Worm (Caenorhabditis elegans) whole organism, dauer: ENCODE results near the gene vti-1.

Experiments used
- unc-62 ChIP-seq: sonication (generic microtip); optimal IDR thresholded peaks from 2 replicates; lab custom pipeline; 2017; ENCODE audit warnings: missing biosample characterization, missing genetic modification reagents, missing genetic modification characterization

vti-1 gene

ce11 chrIV:14766382-14766781 lies at the start of gene vti-1:
TSS of gene vti-1 (minus strand) at chrIV:14766665.
- no peak for TF ChIP-seq unc-62 (GFP tag; lab: Kevin White, UChicago)

- TF ChIP-seq unc-62 (GFP tag; lab: Kevin White, UChicago), result no peak
Measured at ce11 chrIV:14806903-14807302, 40.4 kb upstream of the vti-1 start, which contains the start of gene oig-5. TSS of gene oig-5 (plus strand) at chrIV:14807203.

- no peak for TF ChIP-seq unc-62 (GFP tag; lab: Kevin White, UChicago)
Measured at ce11 chrIV:14802316-14802715, 35.9 kb upstream of the vti-1 start, which contains the start of gene Y57G11C.1142. TSS of gene Y57G11C.1142 (plus strand) at chrIV:14802616.

ce11 chrIV:14800931-14801330 lies 34.5 kb upstream of the vti-1 start:
- no peak for TF ChIP-seq unc-62 (GFP tag; lab: Kevin White, UChicago)

- TF ChIP-seq unc-62 (GFP tag; lab: Kevin White, UChicago), result no peak
Measured at ce11 chrIV:14799186-14799585, 32.7 kb upstream of the vti-1 start, which contains the start of gene Y57G11C.14. TSS of gene Y57G11C.14 (plus strand) at chrIV:14799311.

- TF ChIP-seq unc-62 (GFP tag; lab: Kevin White, UChicago), result no peak
Measured at ce11 chrIV:14797849-14798248, 31.4 kb upstream of the vti-1 start, which contains the start of gene arl-8. TSS of gene arl-8 (plus strand) at chrIV:14798149.

- TF ChIP-seq unc-62 (GFP tag; lab: Kevin White, UChicago), result no peak
Measured at ce11 chrIV:14797354-14797753, 30.9 kb upstream of the vti-1 start, which contains the start of the genes Y57G11C.1147 and nuo-3. TSS of gene Y57G11C.1147 (minus strand) at chrIV:14797514. TSS of gene nuo-3 (minus strand) at chrIV:14797544.

ce11 chrIV:14795918-14796488 lies 29.5 kb upstream of the vti-1 start, which contains the start of gene coq-3:
TSS of gene coq-3 (minus strand) at chrIV:14796324.
- TF ChIP-seq unc-62 (GFP tag; lab: Kevin White, UChicago), result no peak

- TF ChIP-seq unc-62 (GFP tag; lab: Kevin White, UChicago), result no peak
Measured at ce11 chrIV:14793900-14794624, 27.6 kb upstream of the vti-1 start.

ce11 chrIV:14792602-14793232 lies 26.3 kb upstream of the vti-1 start, which contains the start of gene gdi-1:
TSS of gene gdi-1 (minus strand) at chrIV:14792887.
- TF ChIP-seq unc-62 (GFP tag; lab: Kevin White, UChicago), result no peak

ce11 chrIV:14790579-14790978 lies 24.1 kb upstream of the vti-1 start:
- no peak for TF ChIP-seq unc-62 (GFP tag; lab: Kevin White, UChicago)

- TF ChIP-seq unc-62 (GFP tag; lab: Kevin White, UChicago), result no peak
Measured at ce11 chrIV:14786374-14787136, 20.1 kb upstream of the vti-1 start, which contains the start of gene melo-1. TSS of gene melo-1 (plus strand) at chrIV:14787031.

ce11 chrIV:14784481-14784880 lies 18.0 kb upstream of the vti-1 start, which contains the start of gene nlp-56:
TSS of gene nlp-56 (minus strand) at chrIV:14784737.
- no peak for TF ChIP-seq unc-62 (GFP tag; lab: Kevin White, UChicago)

- TF ChIP-seq unc-62 (GFP tag; lab: Kevin White, UChicago), result no peak
Measured at ce11 chrIV:14782211-14782610, 15.7 kb upstream of the vti-1 start, which contains the start of gene Y57G11C.1130. TSS of gene Y57G11C.1130 (plus strand) at chrIV:14782511.

- TF ChIP-seq unc-62 (GFP tag; lab: Kevin White, UChicago), result no peak
Measured at ce11 chrIV:14781537-14781936, 15.1 kb upstream of the vti-1 start, which contains the start of gene Y57G11C.8. TSS of gene Y57G11C.8 (plus strand) at chrIV:14781837.
